Worm (Caenorhabditis elegans) whole organism, L4 larva: ENCODE measurements around the gene pus-1.

Source experiments
- D1046.2 ChIP-seq: fragments of 200-800 bp; sonication (Bioruptor generic); IDR thresholded peaks from 2 replicates; pipeline ENCODE4 v1.3.6; 2022; ENCODE audit warnings: missing genetic modification characterization, missing compliant biosample characterization
- nhr-77 ChIP-seq: fragments of 150-350 bp; optimal IDR thresholded peaks from 2 replicates; lab custom pipeline; 2014; ENCODE audit warnings: missing biosample characterization, missing genetic modification characterization

DNA sequence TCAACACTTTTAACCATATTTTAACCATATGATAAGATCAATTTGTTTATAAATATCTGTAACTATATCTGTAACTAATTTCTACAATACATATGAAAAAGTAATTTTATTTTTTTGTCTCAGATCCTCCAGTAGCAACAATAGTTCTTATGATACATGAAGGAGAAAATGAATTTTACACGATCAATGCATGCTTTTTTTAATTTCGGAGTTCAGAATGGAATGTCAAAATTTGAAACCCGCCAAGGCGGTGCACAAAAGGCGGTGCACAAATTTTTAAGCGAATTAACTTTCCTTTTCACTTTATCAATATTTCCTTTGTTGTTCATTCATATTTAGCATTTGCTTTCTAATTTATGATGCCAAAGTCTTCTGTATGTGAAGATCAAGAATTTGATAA lies 48.2 kb upstream of the pus-1 start, which contains the start of gene clec-25:
- TF ChIP-seq nhr-77 (tag; lab: Kevin White, UChicago) (no peak), D1046.2 (no peak)
